Fruit fly (Drosophila melanogaster) whole organism, embryonic: ENCODE measurements around the gene Notum.

Source experiments
- Atf6 ChIP-seq: fragments of 200-800 bp; sonication (Bioruptor generic); IDR thresholded peaks from 2 replicates; pipeline ENCODE4 v1.3.6; 2022; ENCODE audit warnings: missing biosample characterization, missing genetic modification characterization
- CG12659 ChIP-seq: fragments of 200-800 bp; sonication (Bioruptor generic); optimal IDR thresholded peaks from 3 replicates; lab custom pipeline; 2017; ENCODE audit warnings: mild to moderate bottlenecking, missing biosample characterization, missing genetic modification reagents, missing genetic modification characterization
- CG13287 ChIP-seq: fragments of 200-800 bp; sonication (Bioruptor generic); IDR thresholded peaks from 2 replicates; pipeline ENCODE4 v1.3.6; 2022; ENCODE audit warnings: missing biosample characterization, missing genetic modification characterization; ENCODE audit not compliant: partially characterized antibody
- CG13775 ChIP-seq: fragments of 200-800 bp; sonication (Bioruptor generic); optimal IDR thresholded peaks from 3 replicates; lab custom pipeline; 2017; ENCODE audit warnings: missing biosample characterization, mild to moderate bottlenecking, missing genetic modification characterization
- CG15011 ChIP-seq: fragments of 200-800 bp; sonication (Bioruptor generic); optimal IDR thresholded peaks from 3 replicates; lab custom pipeline; 2018; ENCODE audit warnings: missing biosample characterization, mild to moderate bottlenecking, missing genetic modification characterization
- CG1529 ChIP-seq: fragments of 200-800 bp; sonication (Bioruptor generic); optimal IDR thresholded peaks from 3 replicates; lab custom pipeline; 2018; ENCODE audit warnings: missing biosample characterization, missing genetic modification characterization
- CG15601 ChIP-seq: fragments of 200-800 bp; sonication (Bioruptor generic); optimal IDR thresholded peaks from 3 replicates; lab custom pipeline; 2019; ENCODE audit warnings: missing biosample characterization, mild to moderate bottlenecking, missing genetic modification characterization, moderate library complexity
- CG1602 ChIP-seq: fragments of 200-800 bp; sonication (Bioruptor generic); optimal IDR thresholded peaks from 3 replicates; lab custom pipeline; 2016; ENCODE audit warnings: missing biosample characterization, missing genetic modification characterization
- CG1647 ChIP-seq: fragments of 200-800 bp; sonication (Bioruptor generic); optimal IDR thresholded peaks from 3 replicates; lab custom pipeline; 2016; ENCODE audit warnings: missing biosample characterization, missing genetic modification characterization
- CG16813 ChIP-seq: fragments of 200-800 bp; sonication (Bioruptor generic); IDR thresholded peaks from 3 replicates; pipeline ENCODE4 v1.3.6; 2022; ENCODE audit warnings: missing biosample characterization, missing genetic modification characterization; ENCODE audit not compliant: partially characterized antibody
- CG16863 ChIP-seq: fragments of 200-800 bp; sonication (Bioruptor generic); optimal IDR thresholded peaks from 3 replicates; lab custom pipeline; 2016; ENCODE audit warnings: missing biosample characterization, missing genetic modification characterization
- CG2712 ChIP-seq: fragments of 200-800 bp; optimal IDR thresholded peaks from 3 replicates; lab custom pipeline; 2019; ENCODE audit warnings: missing biosample characterization, mild to moderate bottlenecking, missing genetic modification characterization, moderate library complexity
- CG30431 ChIP-seq: fragments of 200-800 bp; sonication (Bioruptor generic); optimal IDR thresholded peaks from 2 replicates; lab custom pipeline; 2017; ENCODE audit warnings: missing biosample characterization, missing genetic modification characterization
- CG31388 ChIP-seq: fragments of 200-800 bp; sonication (Bioruptor generic); optimal IDR thresholded peaks from 2 replicates; lab custom pipeline; 2016; ENCODE audit warnings: missing biosample characterization, missing genetic modification characterization
- CG3281 ChIP-seq: fragments of 200-800 bp; sonication (Bioruptor generic); optimal IDR thresholded peaks from 3 replicates; lab custom pipeline; 2017; ENCODE audit warnings: missing biosample characterization, mild to moderate bottlenecking, missing genetic modification characterization
- CG4404 ChIP-seq: fragments of 200-800 bp; sonication (Bioruptor generic); IDR thresholded peaks from 2 replicates; pipeline ENCODE4 v1.3.6; 2022; ENCODE audit warnings: missing biosample characterization, missing genetic modification characterization
- CG4617 ChIP-seq: fragments of 200-800 bp; sonication (Bioruptor generic); optimal IDR thresholded peaks from 3 replicates; lab custom pipeline; 2016; ENCODE audit warnings: missing biosample characterization, missing genetic modification characterization, borderline replicate concordance
- CG6683 ChIP-seq: fragments of 200-800 bp; sonication (Bioruptor generic); optimal IDR thresholded peaks from 2 replicates; lab custom pipeline; 2017; ENCODE audit warnings: missing biosample characterization, mild to moderate bottlenecking, missing genetic modification characterization, missing genetic modification reagents
- CG6765 ChIP-seq: fragments of 200-800 bp; sonication (Bioruptor generic); optimal IDR thresholded peaks from 3 replicates; lab custom pipeline; 2017; ENCODE audit warnings: missing biosample characterization, mild to moderate bottlenecking, missing genetic modification characterization
- CG8089 ChIP-seq: fragments of 200-800 bp; sonication (Bioruptor generic); optimal IDR thresholded peaks from 3 replicates; lab custom pipeline; 2016; ENCODE audit warnings: missing biosample characterization, missing genetic modification characterization
- CG8388 ChIP-seq: fragments of 200-800 bp; sonication (Bioruptor generic); optimal IDR thresholded peaks from 2 replicates; lab custom pipeline; 2019; ENCODE audit warnings: missing biosample characterization, mild to moderate bottlenecking, missing genetic modification characterization, moderate library complexity
- CG8944 ChIP-seq: fragments of 200-800 bp; sonication (Bioruptor generic); optimal IDR thresholded peaks from 3 replicates; lab custom pipeline; 2016; ENCODE audit warnings: missing biosample characterization, missing genetic modification characterization
- Dref ChIP-seq: fragments of 200-800 bp; sonication (Bioruptor generic); IDR thresholded peaks from 2 replicates; pipeline ENCODE4 v1.3.6; 2022; ENCODE audit warnings: missing biosample characterization, missing genetic modification characterization
- E2f2 ChIP-seq: fragments of 200-800 bp; sonication (Bioruptor generic); IDR thresholded peaks from 2 replicates; pipeline ENCODE4 v1.3.6; 2022; ENCODE audit warnings: missing biosample characterization, missing genetic modification characterization
- Fer1 ChIP-seq: fragments of 200-800 bp; sonication (Bioruptor generic); optimal IDR thresholded peaks from 2 replicates; lab custom pipeline; 2017; ENCODE audit warnings: missing biosample characterization, mild to moderate bottlenecking, missing genetic modification characterization
- GATAe ChIP-seq: fragments of 200-800 bp; sonication (Bioruptor generic); conservative IDR thresholded peaks from 2 replicates; pipeline ENCODE4 v1.3.6; 2022; ENCODE audit warnings: missing biosample characterization, missing genetic modification characterization
- Gug ChIP-seq: fragments of 200-800 bp; sonication (Bioruptor generic); IDR thresholded peaks from 4 replicates; pipeline ENCODE4 v1.3.6; 2022; ENCODE audit warnings: missing biosample characterization, missing genetic modification characterization
- Hsf ChIP-seq: fragments of 200-800 bp; sonication (Bioruptor generic); optimal IDR thresholded peaks from 3 replicates; lab custom pipeline; 2016; ENCODE audit warnings: missing biosample characterization, missing genetic modification characterization
- Lhr ChIP-seq: fragments of 200-800 bp; sonication (Bioruptor generic); optimal IDR thresholded peaks from 3 replicates; lab custom pipeline; 2017; ENCODE audit warnings: mild to moderate bottlenecking, missing biosample characterization, missing genetic modification reagents, missing genetic modification characterization
- Myb ChIP-seq: fragments of 200-800 bp; sonication (Bioruptor generic); optimal IDR thresholded peaks from 2 replicates; lab custom pipeline; 2016; ENCODE audit warnings: missing biosample characterization, missing genetic modification characterization
- Nf-YA ChIP-seq: fragments of 200-800 bp; sonication (Bioruptor generic); IDR thresholded peaks from 2 replicates; pipeline ENCODE4 v1.3.6; 2022; ENCODE audit warnings: missing biosample characterization, missing genetic modification characterization
- Oli ChIP-seq: fragments of 200-800 bp; sonication (Bioruptor generic); optimal IDR thresholded peaks from 2 replicates; lab custom pipeline; 2018; ENCODE audit warnings: missing biosample characterization, mild to moderate bottlenecking, missing genetic modification characterization, moderate library complexity
- Xbp1 ChIP-seq: fragments of 200-800 bp; sonication (Bioruptor generic); optimal IDR thresholded peaks from 3 replicates; lab custom pipeline; 2016; ENCODE audit warnings: missing biosample characterization, mild to moderate bottlenecking, missing genetic modification characterization
- ac ChIP-seq: fragments of 200-800 bp; sonication (Bioruptor generic); optimal IDR thresholded peaks from 3 replicates; lab custom pipeline; 2017; ENCODE audit warnings: missing biosample characterization, mild to moderate bottlenecking, missing genetic modification characterization
- chif ChIP-seq, 2 experiments: fragments of 200-800 bp; sonication (Bioruptor generic); optimal IDR thresholded peaks; 3 replicates each; lab custom pipeline; 2016; ENCODE audit warnings: missing biosample characterization in 2 of 2, missing genetic modification characterization in 2 of 2
- fd64A ChIP-seq: fragments of 200-800 bp; sonication (Bioruptor generic); optimal IDR thresholded peaks from 3 replicates; lab custom pipeline; 2018; ENCODE audit warnings: missing biosample characterization, mild to moderate bottlenecking, missing genetic modification characterization
- gce ChIP-seq: fragments of 200-800 bp; sonication (Bioruptor generic); IDR thresholded peaks from 3 replicates; pipeline ENCODE4 v1.3.6; 2022; ENCODE audit warnings: missing biosample characterization, missing genetic modification characterization
- ham ChIP-seq: fragments of 200-800 bp; sonication (Bioruptor generic); IDR thresholded peaks from 2 replicates; pipeline ENCODE4 v1.3.6; 2022; ENCODE audit warnings: missing biosample characterization, missing genetic modification characterization
- ind ChIP-seq: fragments of 200-800 bp; sonication (Bioruptor generic); optimal IDR thresholded peaks from 3 replicates; lab custom pipeline; 2016; ENCODE audit warnings: missing biosample characterization, missing genetic modification characterization
- jumu ChIP-seq: fragments of 200-800 bp; sonication (Bioruptor generic); optimal IDR thresholded peaks from 3 replicates; lab custom pipeline; 2016; ENCODE audit warnings: missing biosample characterization, missing genetic modification characterization
- klu ChIP-seq: fragments of 200-800 bp; sonication (Bioruptor generic); IDR thresholded peaks from 2 replicates; pipeline ENCODE4 v1.3.6; 2022; ENCODE audit warnings: missing biosample characterization, missing genetic modification characterization
- lola ChIP-seq, 3 experiments: fragments of >200 bp in 2 of 3; fragments of 200-800 bp in 1 of 3; sonication (Bioruptor generic) in 1 of 3; optimal IDR thresholded peaks; 2 replicates each; lab custom pipeline; 2017 to 2019; ENCODE audit warnings: missing biosample characterization in 3 of 3, missing genetic modification characterization in 3 of 3, mild to moderate bottlenecking in 1 of 3, moderate library complexity in 1 of 3
- pnt ChIP-seq: fragments of 200-800 bp; sonication (Bioruptor generic); optimal IDR thresholded peaks from 3 replicates; lab custom pipeline; 2016; ENCODE audit warnings: missing biosample characterization, missing genetic modification characterization
- rib ChIP-seq: fragments of 200-800 bp; sonication (Bioruptor generic); IDR thresholded peaks from 2 replicates; pipeline ENCODE4 v1.3.6; 2022; ENCODE audit warnings: missing biosample characterization, missing genetic modification characterization
- scrt ChIP-seq: fragments of 200-800 bp; sonication (Bioruptor generic); optimal IDR thresholded peaks from 2 replicates; lab custom pipeline; 2018; ENCODE audit warnings: missing biosample characterization, mild to moderate bottlenecking, missing genetic modification characterization, moderate library complexity
- tll ChIP-seq, 2 experiments: fragments of 200-800 bp in 1 of 2; fragments of >200 bp in 1 of 2; sonication (Bioruptor generic) in 1 of 2; optimal IDR thresholded peaks; 2 replicates each; lab custom pipeline; 2017 to 2019; ENCODE audit warnings: missing biosample characterization in 2 of 2, missing genetic modification characterization in 2 of 2, mild to moderate bottlenecking in 1 of 2, moderate library complexity in 1 of 2
- wdn ChIP-seq: fragments of 200-800 bp; sonication (Bioruptor generic); IDR thresholded peaks from 2 replicates; pipeline ENCODE4 v1.3.6; 2022; ENCODE audit warnings: missing biosample characterization, missing genetic modification characterization
- wek ChIP-seq: fragments of 200-800 bp; sonication (Bioruptor generic); optimal IDR thresholded peaks from 3 replicates; lab custom pipeline; 2018; ENCODE audit warnings: missing biosample characterization, mild to moderate bottlenecking, missing genetic modification characterization, moderate library complexity
- zen ChIP-seq: fragments of 200-800 bp; sonication (Bioruptor generic); optimal IDR thresholded peaks from 3 replicates; lab custom pipeline; 2018; ENCODE audit warnings: missing biosample characterization, mild to moderate bottlenecking, missing genetic modification characterization, moderate library complexity

Gene Notum

dm6 chr3L:16052145-16053025, 29.1 kb downstream of the Notum start (continued):
- no peak for TF ChIP-seq zen (tag; lab: Kevin White, UChicago)
- TF ChIP-seq gce (GFP tag; lab: Robert Waterston, UW) = no peak
- TF ChIP-seq CG13287 (GFP tag; lab: Robert Waterston, UW) = no peak; the same call in 1 of the 2 replicates
- no peak for TF ChIP-seq CG31388 (GFP tag; lab: Kevin White, UChicago)
- TF ChIP-seq jumu (GFP tag; lab: Kevin White, UChicago) = no peak
- TF ChIP-seq pnt (GFP tag; lab: Kevin White, UChicago) = no peak
- TF ChIP-seq wdn = no peak
- no peak for TF ChIP-seq klu
- no peak for TF ChIP-seq CG16813
- TF ChIP-seq CG4404 (GFP tag; lab: Robert Waterston, UW) = no peak
- TF ChIP-seq rib (GFP tag; lab: Robert Waterston, UW) = no peak
- no peak for TF ChIP-seq CG6765 (GFP tag; lab: Kevin White, UChicago)
- no peak for TF ChIP-seq CG8944 (GFP tag; lab: Kevin White, UChicago)
- TF ChIP-seq CG13775 (GFP tag; lab: Kevin White, UChicago) = no peak
- peak; percentile 13 for TF ChIP-seq CG6683 (GFP tag; lab: Kevin White, UChicago)
- no peak for TF ChIP-seq Xbp1
- peak; percentile 1 for TF ChIP-seq Fer1 (GFP tag; lab: Kevin White, UChicago)
- peak in 1 of 2 experiments; percentile 83 for TF ChIP-seq tll (GFP tag; optimal IDR thresholded peaks at IDR 0.05; lab: Kevin White, UChicago)
- no peak for TF ChIP-seq Oli (tag; lab: Kevin White, UChicago)
- TF ChIP-seq CG2712 (tag; lab: Kevin White, UChicago) = no peak
- TF ChIP-seq CG16863 = no peak
- TF ChIP-seq GATAe (GFP tag; lab: Robert Waterston, UW) = peak; percentile 17; the same call in 1 of the 2 replicates
- TF ChIP-seq lola (GFP tag; optimal IDR thresholded peaks at IDR 0.05; lab: Kevin White, UChicago) = peak in 2 of 3 experiments; percentile 71 to 96
- TF ChIP-seq Nf-YA = no peak
- no peak for TF ChIP-seq ind (GFP tag; lab: Kevin White, UChicago)
- TF ChIP-seq CG12659 (GFP tag; lab: Kevin White, UChicago) = no peak
- no peak for TF ChIP-seq Gug (GFP tag; lab: Robert Waterston, UW)
- no peak for TF ChIP-seq CG15601 (tag; lab: Kevin White, UChicago)
- peak; percentile 31 for TF ChIP-seq CG4617 (GFP tag; lab: Kevin White, UChicago)
- TF ChIP-seq Dref (GFP tag; lab: Robert Waterston, UW) = no peak
- TF ChIP-seq wek = no peak
- no peak for TF ChIP-seq CG8388 (GFP tag; lab: Kevin White, UChicago)
- TF ChIP-seq CG30431 (GFP tag; lab: Kevin White, UChicago) = no peak
- no peak for TF ChIP-seq fd64A (GFP tag; lab: Kevin White, UChicago)
- TF ChIP-seq Myb (GFP tag; lab: Kevin White, UChicago) = no peak
- no peak for TF ChIP-seq CG8089 (GFP tag; lab: Kevin White, UChicago)
- TF ChIP-seq CG1529 = no peak
- no peak for TF ChIP-seq E2f2 (GFP tag; lab: Robert Waterston, UW)
- TF ChIP-seq scrt (GFP tag; lab: Kevin White, UChicago) = peak; percentile 2
- TF ChIP-seq Lhr (GFP tag; lab: Kevin White, UChicago) = no peak
- TF ChIP-seq Atf6 = no peak
- no peak for TF ChIP-seq CG3281 (GFP tag; lab: Kevin White, UChicago)
- TF ChIP-seq ham (GFP tag; lab: Robert Waterston, UW) = no peak
- no peak for TF ChIP-seq CG1602
- peak; percentile 1 for TF ChIP-seq CG15011 (GFP tag; lab: Kevin White, UChicago)
- TF ChIP-seq Hsf = no peak
- TF ChIP-seq ac (GFP tag; lab: Kevin White, UChicago) = no peak
- TF ChIP-seq CG1647 (GFP tag; lab: Kevin White, UChicago) = no peak
- TF ChIP-seq chif (GFP tag; optimal IDR thresholded peaks at IDR 0.05; lab: Kevin White, UChicago) = no peak
